Fruit fly (Drosophila melanogaster) ovary, adult (tissue): ENCODE results near the gene phtm.

Experiments
- CG17801 ChIP-seq: fragments of 200-800 bp; optimal IDR thresholded peaks from 2 replicates; lab custom pipeline; 2019; ENCODE audit warnings: missing biosample characterization, mild to moderate bottlenecking, missing genetic modification characterization, moderate library complexity; ENCODE audit not compliant: partially characterized antibody

The phtm gene

dm6 chrX:18702245-18702644, 16.7 kb downstream of the phtm start:
- TF ChIP-seq CG17801 (GFP tag; lab: Kevin White, UChicago), result no peak

dm6 chrX:18703875-18704274, 18.3 kb downstream of the phtm start:
- TF ChIP-seq CG17801 (GFP tag; lab: Kevin White, UChicago), result no peak

- no peak for TF ChIP-seq CG17801 (GFP tag; lab: Kevin White, UChicago)
These were observed 24.0 kb downstream of the phtm start, which contains the start of gene Cyp308a1 for dm6 chrX:18709565-18709964. TSS of gene Cyp308a1 (plus strand) at chrX:18709865.

- TF ChIP-seq CG17801 (GFP tag; lab: Kevin White, UChicago), result no peak
These were observed 40.0 kb downstream of the phtm start, which contains the start of gene CG42302 for dm6 chrX:18725572-18725971. TSS of gene CG42302 (minus strand) at chrX:18725672.

dm6 chrX:18726270-18726669, 40.7 kb downstream of the phtm start, which contains the start of gene CCKLR-17D1:
TSS of gene CCKLR-17D1 (minus strand) at chrX:18726572.
- no peak for TF ChIP-seq CG17801 (GFP tag; lab: Kevin White, UChicago)
